Worm (Caenorhabditis elegans) whole organism, L1 larva: ENCODE data around the gene C06A1.6.

Source experiments
- C04F5.9 ChIP-seq: sonication (generic microtip); optimal IDR thresholded peaks from 2 replicates; lab custom pipeline; 2016; ENCODE audit warnings: missing genetic modification characterization, missing compliant biosample characterization
- C16A3.4 ChIP-seq: fragments of 150-350 bp; optimal IDR thresholded peaks from 2 replicates; lab custom pipeline; 2014; ENCODE audit warnings: missing biosample characterization, missing genetic modification characterization
- C34B4.2 ChIP-seq: sonication (generic microtip); optimal IDR thresholded peaks from 2 replicates; lab custom pipeline; 2017; ENCODE audit warnings: mild to moderate bottlenecking, missing genetic modification characterization, missing compliant biosample characterization
- F16B12.6 ChIP-seq: fragments of 150-350 bp; optimal IDR thresholded peaks from 2 replicates; lab custom pipeline; 2014; ENCODE audit warnings: missing biosample characterization, missing genetic modification characterization
- Y116A8C.19 ChIP-seq: sonication (generic microtip); optimal IDR thresholded peaks from 2 replicates; lab custom pipeline; 2016; ENCODE audit warnings: missing compliant biosample characterization, missing genetic modification characterization, borderline replicate concordance
- aha-1 ChIP-seq: fragments of 150-350 bp; optimal IDR thresholded peaks from 2 replicates; lab custom pipeline; 2014; ENCODE audit warnings: missing biosample characterization, missing genetic modification characterization
- aly-2 ChIP-seq: fragments of 150-350 bp; optimal IDR thresholded peaks from 2 replicates; lab custom pipeline; 2014; ENCODE audit warnings: missing biosample characterization, missing genetic modification characterization
- ama-1 ChIP-seq: fragments of 150-350 bp; optimal IDR thresholded peaks from 2 replicates; lab custom pipeline; 2014
- blmp-1 ChIP-seq: fragments of 150-350 bp; optimal IDR thresholded peaks from 2 replicates; lab custom pipeline; 2014; ENCODE audit warnings: missing biosample characterization, missing genetic modification characterization
- ceh-63 ChIP-seq: fragments of 200-800 bp; sonication (Bioruptor generic); optimal IDR thresholded peaks from 2 replicates; lab custom pipeline; 2018; ENCODE audit warnings: mild to moderate bottlenecking, missing genetic modification characterization, missing compliant biosample characterization
- ceh-82 ChIP-seq, 3 experiments: fragments of 150-350 bp in 1 of 3; sonication (generic microtip) in 2 of 3; optimal IDR thresholded peaks; 2 replicates each; lab custom pipeline; 2014 to 2017; ENCODE audit warnings: missing biosample characterization in 3 of 3, missing genetic modification characterization in 3 of 3
- ceh-90 ChIP-seq: sonication (generic microtip); optimal IDR thresholded peaks from 2 replicates; lab custom pipeline; 2016; ENCODE audit warnings: missing genetic modification characterization, missing compliant biosample characterization
- ces-1 ChIP-seq: fragments of 150-350 bp; optimal IDR thresholded peaks from 2 replicates; lab custom pipeline; 2014; ENCODE audit warnings: missing biosample characterization, missing genetic modification reagents, missing genetic modification characterization
- dpl-1 ChIP-seq, 3 experiments: fragments of 150-350 bp in 2 of 3; sonication (generic microtip) in 1 of 3; optimal IDR thresholded peaks; 2 replicates each; lab custom pipeline; 2014 to 2017; ENCODE audit warnings: missing biosample characterization in 3 of 3, missing genetic modification characterization in 3 of 3, missing genetic modification reagents in 3 of 3
- efl-1 ChIP-seq, 4 experiments: fragments of 150-350 bp; optimal IDR thresholded peaks in 3 of 4; peaks in 1 of 4; 1 replicate in 1 of 4; 2 replicates in 3 of 4; lab custom pipeline; 2014; ENCODE audit warnings: missing biosample characterization in 2 of 4, missing genetic modification characterization in 2 of 4, missing genetic modification reagents in 2 of 4
- egl-13 ChIP-seq: sonication (generic microtip); optimal IDR thresholded peaks from 2 replicates; lab custom pipeline; 2016; ENCODE audit warnings: missing genotype, missing genetic modification reagents, missing genetic modification characterization, missing compliant biosample characterization
- fkh-4 ChIP-seq: sonication (generic microtip); optimal IDR thresholded peaks from 2 replicates; lab custom pipeline; 2016; ENCODE audit warnings: missing compliant biosample characterization, missing genetic modification characterization, borderline replicate concordance
- fos-1 ChIP-seq: fragments of 150-350 bp; optimal IDR thresholded peaks from 2 replicates; lab custom pipeline; 2014; ENCODE audit warnings: missing biosample characterization, missing genetic modification characterization
- hlh-17 ChIP-seq: fragments of 200-800 bp; sonication (Bioruptor generic); optimal IDR thresholded peaks from 2 replicates; lab custom pipeline; 2018; ENCODE audit warnings: missing genetic modification characterization, mild to moderate bottlenecking, missing compliant biosample characterization, moderate library complexity, borderline replicate concordance
- irx-1 ChIP-seq: sonication (generic microtip); optimal IDR thresholded peaks from 2 replicates; lab custom pipeline; 2016; ENCODE audit warnings: missing genetic modification characterization, missing compliant biosample characterization
- jun-1 ChIP-seq: fragments of 150-350 bp; optimal IDR thresholded peaks from 2 replicates; lab custom pipeline; 2014; ENCODE audit warnings: missing biosample characterization, missing genetic modification reagents, missing genetic modification characterization
- lin-13 ChIP-seq: fragments of 150-350 bp; optimal IDR thresholded peaks from 2 replicates; lab custom pipeline; 2014; ENCODE audit warnings: missing biosample characterization, missing genetic modification reagents, missing genetic modification characterization
- lin-14 ChIP-seq: fragments of 200-800 bp; sonication (Bioruptor generic); optimal IDR thresholded peaks from 2 replicates; lab custom pipeline; 2018; ENCODE audit warnings: mild to moderate bottlenecking, missing genetic modification characterization, moderate library complexity, missing compliant biosample characterization
- lin-39 ChIP-seq: fragments of 150-350 bp; optimal IDR thresholded peaks from 2 replicates; lab custom pipeline; 2014; ENCODE audit warnings: missing biosample characterization, missing genetic modification reagents, missing genetic modification characterization
- mdl-1 ChIP-seq, 2 experiments: fragments of 150-350 bp; optimal IDR thresholded peaks; 2 replicates each; lab custom pipeline; 2014 to 2017; ENCODE audit warnings: missing biosample characterization in 2 of 2, missing genetic modification characterization in 2 of 2, inconsistent platforms in 1 of 2
- mef-2 ChIP-seq: fragments of 150-350 bp; optimal IDR thresholded peaks from 2 replicates; lab custom pipeline; 2014; ENCODE audit warnings: missing biosample characterization, missing genetic modification characterization
- mep-1 ChIP-seq: fragments of 150-350 bp; optimal IDR thresholded peaks from 2 replicates; lab custom pipeline; 2014; ENCODE audit warnings: missing biosample characterization, missing genetic modification characterization
- nhr-20 ChIP-seq: sonication (generic microtip); optimal IDR thresholded peaks from 2 replicates; lab custom pipeline; 2016; ENCODE audit warnings: mild to moderate bottlenecking, missing genetic modification characterization, missing compliant biosample characterization
- nhr-237 ChIP-seq: fragments of 150-350 bp; optimal IDR thresholded peaks from 2 replicates; lab custom pipeline; 2014; ENCODE audit warnings: missing biosample characterization, missing genetic modification characterization
- nhr-71 ChIP-seq: sonication (generic microtip); optimal IDR thresholded peaks from 2 replicates; lab custom pipeline; 2016; ENCODE audit warnings: mild to moderate bottlenecking, missing genetic modification characterization, moderate library complexity, missing compliant biosample characterization
- nhr-77 ChIP-seq: fragments of 150-350 bp; optimal IDR thresholded peaks from 2 replicates; lab custom pipeline; 2014; ENCODE audit warnings: missing biosample characterization, missing genetic modification characterization
- nhr-84 ChIP-seq: sonication (generic microtip); optimal IDR thresholded peaks from 2 replicates; lab custom pipeline; 2017; ENCODE audit warnings: missing biosample characterization, missing genetic modification characterization
- nhr-85 ChIP-seq: sonication (generic microtip); peaks from one replicate; lab custom pipeline; 2016; ENCODE audit warnings: missing genetic modification characterization, inconsistent platforms, missing compliant biosample characterization
- nhr-90 ChIP-seq: sonication (generic microtip); optimal IDR thresholded peaks from 2 replicates; lab custom pipeline; 2016; ENCODE audit warnings: mild to moderate bottlenecking, missing genetic modification characterization, missing compliant biosample characterization; ENCODE audit not compliant: poor library complexity
- pag-3 ChIP-seq: sonication (generic microtip); optimal IDR thresholded peaks from 2 replicates; lab custom pipeline; 2017; ENCODE audit warnings: missing genetic modification characterization, mild to moderate bottlenecking, missing compliant biosample characterization, antibody characterized with exemption, borderline replicate concordance; ENCODE audit not compliant: insufficient read depth
- pax-3 ChIP-seq: fragments of 200-800 bp; sonication (Bioruptor generic); optimal IDR thresholded peaks from 2 replicates; lab custom pipeline; 2018; ENCODE audit warnings: mild to moderate bottlenecking, missing genetic modification characterization, moderate library complexity, missing compliant biosample characterization
- pqm-1 ChIP-seq: sonication (generic microtip); optimal IDR thresholded peaks from 3 replicates; lab custom pipeline; 2017; ENCODE audit warnings: missing biosample characterization, missing genetic modification characterization
- sptf-1 ChIP-seq: fragments of 150-350 bp; optimal IDR thresholded peaks from 2 replicates; lab custom pipeline; 2014; ENCODE audit warnings: missing biosample characterization, missing genetic modification characterization
- swsn-7 ChIP-seq: sonication (generic microtip); optimal IDR thresholded peaks from 2 replicates; lab custom pipeline; 2016; ENCODE audit warnings: missing genetic modification characterization, missing compliant biosample characterization
- tbx-2 ChIP-seq: sonication (generic microtip); optimal IDR thresholded peaks from 2 replicates; lab custom pipeline; 2016; ENCODE audit warnings: missing genetic modification characterization, missing compliant biosample characterization
- tlp-1 ChIP-seq: fragments of 150-350 bp; optimal IDR thresholded peaks from 2 replicates; lab custom pipeline; 2014; ENCODE audit warnings: missing biosample characterization, missing genetic modification characterization
- unc-130 ChIP-seq: fragments of 150-350 bp; optimal IDR thresholded peaks from 2 replicates; lab custom pipeline; 2017; ENCODE audit warnings: missing biosample characterization, missing genetic modification characterization, inconsistent platforms
- unc-62 ChIP-seq: fragments of 150-350 bp; optimal IDR thresholded peaks from 2 replicates; lab custom pipeline; 2014; ENCODE audit warnings: missing biosample characterization, missing genetic modification reagents, missing genetic modification characterization
- vab-15 ChIP-seq: sonication (generic microtip); optimal IDR thresholded peaks from 2 replicates; lab custom pipeline; 2017; ENCODE audit warnings: missing genotype, mild to moderate bottlenecking, missing genetic modification characterization, missing compliant biosample characterization
- xbp-1 ChIP-seq: sonication (generic microtip); optimal IDR thresholded peaks from 2 replicates; lab custom pipeline; 2016; ENCODE audit warnings: missing genetic modification characterization, missing compliant biosample characterization
- zag-1 ChIP-seq: fragments of 150-350 bp; optimal IDR thresholded peaks from 2 replicates; lab custom pipeline; 2014; ENCODE audit warnings: missing biosample characterization, missing genetic modification characterization
- ztf-11 ChIP-seq, 2 experiments: sonication (generic microtip); optimal IDR thresholded peaks; 2 replicates each; lab custom pipeline; 2016 to 2017; ENCODE audit warnings: missing genetic modification characterization in 2 of 2, missing biosample characterization in 1 of 2, missing compliant biosample characterization in 1 of 2
- ztf-4 ChIP-seq: fragments of 150-350 bp; optimal IDR thresholded peaks from 2 replicates; lab custom pipeline; 2014; ENCODE audit warnings: missing biosample characterization, missing genetic modification characterization

C06A1.6 gene

DNA sequence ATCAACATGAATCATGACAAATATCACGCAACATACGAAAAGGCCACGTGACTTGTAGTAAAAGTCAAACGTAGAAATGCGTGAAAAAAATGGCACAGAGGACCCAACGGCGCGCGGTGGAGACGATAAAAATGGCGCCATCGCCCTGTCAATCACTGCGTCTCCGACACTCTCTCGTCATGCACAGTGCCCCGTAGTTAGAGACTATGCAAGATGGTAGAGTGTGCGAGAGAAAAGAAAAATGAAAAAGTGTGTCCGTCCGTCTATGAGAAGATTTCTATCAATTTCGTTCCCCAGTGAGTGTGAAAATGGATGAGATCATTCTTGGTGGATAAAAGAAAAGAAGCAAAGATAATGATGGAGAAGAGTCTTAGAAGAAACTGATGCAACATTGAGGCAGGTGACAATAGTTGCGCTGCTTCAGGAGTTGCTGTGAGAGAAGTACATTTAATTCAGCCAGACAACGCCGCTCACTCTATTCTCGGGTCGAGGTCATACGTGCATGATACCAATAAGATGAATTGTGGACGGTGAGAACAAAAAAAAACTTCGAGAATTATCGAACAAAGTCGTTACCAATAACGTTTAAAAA lies 8.9 kb downstream of the C06A1.6 start (continued):
- TF ChIP-seq pax-3 (tag; lab: Kevin White, UChicago) (no peak), C16A3.4 (tag; lab: Kevin White, UChicago) (peak; percentile 10), vab-15 (tag; lab: Kevin White, UChicago) (no peak), dpl-1 (GFP tag; optimal IDR thresholded peaks at IDR 0.05; lab: Kevin White, UChicago) (peak; percentile 16 to 47 (median 18)), jun-1 (tag; lab: Kevin White, UChicago) (peak; percentile 0), tbx-2 (tag; lab: Kevin White, UChicago) (peak; percentile 59), blmp-1 (tag; lab: Kevin White, UChicago) (peak; percentile 85), ama-1 (lab: Kevin White, UChicago) (peak; percentile 64), mep-1 (tag; lab: Kevin White, UChicago) (peak; percentile 81), swsn-7 (tag; lab: Kevin White, UChicago) (peak; percentile 62), pqm-1 (no peak), aha-1 (tag; lab: Kevin White, UChicago) (peak; percentile 44), ceh-63 (GFP tag; lab: Kevin White, UChicago) (no peak), zag-1 (tag; lab: Kevin White, UChicago) (no peak), ztf-4 (tag; lab: Kevin White, UChicago) (peak; percentile 73), egl-13 (tag; lab: Kevin White, UChicago) (no peak), nhr-20 (tag; lab: Kevin White, UChicago) (peak; percentile 80), F16B12.6 (tag; lab: Kevin White, UChicago) (peak; percentile 5), mef-2 (no peak), nhr-85 (tag; lab: Kevin White, UChicago) (peak; percentile 97), hlh-17 (GFP tag; lab: Kevin White, UChicago) (no peak), xbp-1 (tag; lab: Kevin White, UChicago) (peak; percentile 55), nhr-71 (tag; lab: Kevin White, UChicago) (peak; percentile 92), ceh-82 (tag; optimal IDR thresholded peaks at IDR 0.05; lab: Kevin White, UChicago) (peak in 1 of 3 experiments; percentile 17), tlp-1 (no peak), ceh-90 (tag; lab: Kevin White, UChicago) (no peak), nhr-237 (no peak), aly-2 (tag; lab: Kevin White, UChicago) (no peak), lin-14 (peak; percentile 89), nhr-77 (peak; percentile 11), nhr-84 (no peak), mdl-1 (tag; optimal IDR thresholded peaks at IDR 0.05; lab: Kevin White, UChicago) (peak in 1 of 2 experiments; percentile 61), sptf-1 (tag; lab: Kevin White, UChicago) (no peak), irx-1 (tag; lab: Kevin White, UChicago) (peak; percentile 18)

ce11 chrII:10554972-10555371 lies 9.5 kb downstream of the C06A1.6 start, which contains the start of gene mnk-1:
Gene mnk-1 (minus strand): TSS chrII:10555044.
- TF ChIP-seq zag-1 (tag; lab: Kevin White, UChicago) (no peak), ztf-11 (tag; optimal IDR thresholded peaks at IDR 0.05; lab: Kevin White, UChicago) (peak in 1 of 2 experiments; percentile 39)

DNA sequence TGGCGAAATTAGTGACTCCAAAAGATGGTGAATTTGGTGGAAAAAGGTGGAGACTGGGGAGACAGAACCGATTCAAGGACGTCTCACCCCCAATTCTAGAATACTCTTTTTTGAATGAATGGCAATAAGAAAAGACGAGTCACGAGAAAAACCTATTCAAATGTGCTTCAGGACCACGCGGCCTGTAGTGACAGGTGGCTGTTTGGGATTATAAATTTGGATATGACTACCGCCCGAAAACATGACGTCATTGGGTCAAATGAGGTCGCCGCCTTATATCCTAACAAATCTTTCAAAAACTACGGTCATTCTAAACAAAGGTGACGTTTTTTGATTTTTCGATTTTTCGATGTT lies 10.5 kb downstream of the C06A1.6 start:
- TF ChIP-seq lin-39 (tag; lab: Kevin White, UChicago), result no peak
- no peak for TF ChIP-seq pag-3
- TF ChIP-seq nhr-20 (tag; lab: Kevin White, UChicago), result no peak
- peak; percentile 9 for TF ChIP-seq swsn-7 (tag; lab: Kevin White, UChicago)
- TF ChIP-seq ceh-90 (tag; lab: Kevin White, UChicago), result no peak
- TF ChIP-seq lin-13, result peak; percentile 22
- TF ChIP-seq nhr-237, result no peak
- TF ChIP-seq fkh-4, result no peak
- no peak for TF ChIP-seq sptf-1 (tag; lab: Kevin White, UChicago)
- TF ChIP-seq nhr-77, result no peak
- TF ChIP-seq unc-130, result no peak
- TF ChIP-seq unc-62, result no peak
- TF ChIP-seq nhr-90 (tag; lab: Kevin White, UChicago), result peak; percentile 38
- no peak for TF ChIP-seq C34B4.2
- TF ChIP-seq fos-1 (tag; lab: Kevin White, UChicago), result no peak
- no peak for TF ChIP-seq Y116A8C.19 (tag; lab: Kevin White, UChicago)
- TF ChIP-seq efl-1 (optimal IDR thresholded peaks at IDR 0.05; lab: Kevin White, UChicago), result no peak
- peak in 1 of 2 experiments; percentile 2 for TF ChIP-seq efl-1 (GFP tag; optimal IDR thresholded peaks at IDR 0.05 in 1 of 2; lab: Kevin White, UChicago)
- no peak for TF ChIP-seq C04F5.9 (tag; lab: Kevin White, UChicago)
- no peak for TF ChIP-seq hlh-17 (GFP tag; lab: Kevin White, UChicago)
- no peak for TF ChIP-seq jun-1 (tag; lab: Kevin White, UChicago)
- no peak for TF ChIP-seq aha-1 (tag; lab: Kevin White, UChicago)
- TF ChIP-seq ces-1, result no peak
- TF ChIP-seq ztf-11 (tag; optimal IDR thresholded peaks at IDR 0.05; lab: Kevin White, UChicago), result peak in 1 of 2 experiments; percentile 79
